Fruit fly (Drosophila melanogaster) whole organism, embryonic: ENCODE results near the gene CG7367.

Source experiments
- ATbp ChIP-seq: fragments of 200-800 bp; sonication (Bioruptor generic); optimal IDR thresholded peaks from 2 replicates; lab custom pipeline; 2017; ENCODE audit warnings: missing biosample characterization, mild to moderate bottlenecking, missing genetic modification characterization, missing genetic modification reagents
- Abd-B ChIP-seq: fragments of 200-800 bp; sonication (Bioruptor generic); optimal IDR thresholded peaks from 2 replicates; lab custom pipeline; 2018; ENCODE audit warnings: missing biosample characterization, mild to moderate bottlenecking, missing genetic modification characterization, moderate library complexity
- Adf1 ChIP-seq: fragments of 200-800 bp; sonication (Bioruptor generic); IDR thresholded peaks from 2 replicates; pipeline ENCODE4 v1.3.6; 2022; ENCODE audit warnings: missing biosample characterization, missing genetic modification characterization
- CG1233 ChIP-seq: fragments of 200-800 bp; sonication (Bioruptor generic); optimal IDR thresholded peaks from 4 replicates; lab custom pipeline; 2018; ENCODE audit warnings: missing biosample characterization, mild to moderate bottlenecking, missing genetic modification characterization
- CG12391 ChIP-seq: fragments of 200-800 bp; sonication (Bioruptor generic); optimal IDR thresholded peaks from 3 replicates; lab custom pipeline; 2018; ENCODE audit warnings: missing biosample characterization, mild to moderate bottlenecking, missing genetic modification characterization, moderate library complexity
- CG13296 ChIP-seq: fragments of 200-800 bp; sonication (Bioruptor generic); optimal IDR thresholded peaks from 3 replicates; lab custom pipeline; 2018; ENCODE audit warnings: missing biosample characterization, mild to moderate bottlenecking, missing genetic modification characterization
- CG14050 ChIP-seq: fragments of 200-800 bp; sonication (Bioruptor generic); IDR thresholded peaks from 3 replicates; pipeline ENCODE4 v1.3.6; 2022; ENCODE audit warnings: missing biosample characterization, missing genetic modification characterization
- CG14965 ChIP-seq: fragments of 200-800 bp; sonication (Bioruptor generic); optimal IDR thresholded peaks from 2 replicates; lab custom pipeline; 2016; ENCODE audit warnings: missing biosample characterization, missing genetic modification characterization, borderline replicate concordance
- CG15011 ChIP-seq: fragments of 200-800 bp; sonication (Bioruptor generic); optimal IDR thresholded peaks from 3 replicates; lab custom pipeline; 2018; ENCODE audit warnings: missing biosample characterization, mild to moderate bottlenecking, missing genetic modification characterization
- CG15479 ChIP-seq: fragments of 200-800 bp; sonication (Bioruptor generic); optimal IDR thresholded peaks from 3 replicates; lab custom pipeline; 2019; ENCODE audit warnings: missing biosample characterization, mild to moderate bottlenecking, missing genetic modification characterization, moderate library complexity
- CG1603 ChIP-seq: fragments of 200-800 bp; sonication (Bioruptor generic); optimal IDR thresholded peaks from 2 replicates; lab custom pipeline; 2019; ENCODE audit warnings: missing biosample characterization, mild to moderate bottlenecking, missing genetic modification characterization, moderate library complexity
- CG17328 ChIP-seq: fragments of 200-800 bp; sonication (Bioruptor generic); IDR thresholded peaks from 2 replicates; pipeline ENCODE4 v1.3.6; 2022; ENCODE audit warnings: missing biosample characterization, missing genetic modification characterization
- CG18011 ChIP-seq: fragments of 200-800 bp; sonication (Bioruptor generic); optimal IDR thresholded peaks from 2 replicates; lab custom pipeline; 2017; ENCODE audit warnings: missing biosample characterization, missing genetic modification characterization, mild to moderate bottlenecking, moderate library complexity, missing genotype
- CG30020 ChIP-seq: fragments of 200-800 bp; optimal IDR thresholded peaks from 2 replicates; lab custom pipeline; 2019; ENCODE audit warnings: missing biosample characterization, mild to moderate bottlenecking, missing genetic modification characterization, moderate library complexity
- CG30431 ChIP-seq: fragments of 200-800 bp; sonication (Bioruptor generic); optimal IDR thresholded peaks from 2 replicates; lab custom pipeline; 2017; ENCODE audit warnings: missing biosample characterization, missing genetic modification characterization
- CG33557 ChIP-seq: fragments of 200-800 bp; sonication (Bioruptor generic); optimal IDR thresholded peaks from 2 replicates; lab custom pipeline; 2019; ENCODE audit warnings: missing biosample characterization, mild to moderate bottlenecking, missing genetic modification characterization, moderate library complexity
- CG34376 ChIP-seq: fragments of 200-800 bp; sonication (Bioruptor generic); optimal IDR thresholded peaks from 2 replicates; lab custom pipeline; 2018; ENCODE audit warnings: missing biosample characterization, mild to moderate bottlenecking, missing genetic modification characterization
- CG3726 ChIP-seq: fragments of 200-800 bp; sonication (Bioruptor generic); IDR thresholded peaks from 3 replicates; pipeline ENCODE4, ENCODE4 v1.3.6; 2022; ENCODE audit warnings: missing biosample characterization, missing genetic modification characterization
- CG42726 ChIP-seq: fragments of 200-800 bp; sonication (Bioruptor generic); IDR thresholded peaks from 2 replicates; pipeline ENCODE4 v1.3.6; 2022; ENCODE audit warnings: missing biosample characterization, missing genetic modification characterization; ENCODE audit not compliant: partially characterized antibody
- CG4360 ChIP-seq: fragments of 200-800 bp; sonication (Bioruptor generic); IDR thresholded peaks from 2 replicates; pipeline ENCODE4 v1.3.6; 2022; ENCODE audit warnings: missing biosample characterization, missing genetic modification characterization
- CG5180 ChIP-seq: fragments of 200-800 bp; sonication (Bioruptor generic); optimal IDR thresholded peaks from 3 replicates; lab custom pipeline; 2017; ENCODE audit warnings: missing biosample characterization, missing genetic modification characterization, mild to moderate bottlenecking, moderate library complexity, missing genetic modification reagents
- CG6272 ChIP-seq: fragments of 200-800 bp; sonication (Bioruptor generic); IDR thresholded peaks from 2 replicates; pipeline ENCODE4 v1.3.6; 2022; ENCODE audit warnings: missing biosample characterization, missing genetic modification characterization
- CG7963 ChIP-seq: fragments of 200-800 bp; sonication (Bioruptor generic); IDR thresholded peaks from 3 replicates; pipeline ENCODE4 v1.3.6; 2022; ENCODE audit warnings: missing biosample characterization, missing genetic modification characterization; ENCODE audit not compliant: partially characterized antibody
- CTCF ChIP-seq: fragments of 200-800 bp; sonication (Bioruptor generic); optimal IDR thresholded peaks from 2 replicates; lab custom pipeline; 2017; ENCODE audit warnings: missing biosample characterization, mild to moderate bottlenecking, missing genetic modification characterization, moderate library complexity
- CrebB ChIP-seq: fragments of 200-800 bp; sonication (Bioruptor generic); optimal IDR thresholded peaks from 3 replicates; lab custom pipeline; 2018; ENCODE audit warnings: missing biosample characterization, mild to moderate bottlenecking, missing genetic modification characterization
- Dip3 ChIP-seq: fragments of 200-800 bp; sonication (Bioruptor generic); optimal IDR thresholded peaks from 3 replicates; lab custom pipeline; 2016; ENCODE audit warnings: missing biosample characterization, missing genetic modification characterization
- Fer3 ChIP-seq: fragments of 200-800 bp; sonication (Bioruptor generic); optimal IDR thresholded peaks from 2 replicates; lab custom pipeline; 2018; ENCODE audit warnings: missing biosample characterization, mild to moderate bottlenecking, missing genetic modification characterization, moderate library complexity
- Gsc ChIP-seq: fragments of 200-800 bp; sonication (Bioruptor generic); IDR thresholded peaks from 2 replicates; pipeline ENCODE4 v1.3.6; 2022; ENCODE audit warnings: missing biosample characterization, missing genetic modification characterization
- Hmx ChIP-seq: fragments of 200-800 bp; sonication (Bioruptor generic); optimal IDR thresholded peaks from 2 replicates; lab custom pipeline; 2016; ENCODE audit warnings: missing biosample characterization, missing genetic modification characterization
- Lpt ChIP-seq: fragments of >200 bp; optimal IDR thresholded peaks from 2 replicates; lab custom pipeline; 2018; ENCODE audit warnings: missing biosample characterization, missing genetic modification characterization
- MTF-1 ChIP-seq: fragments of 200-800 bp; sonication (Bioruptor generic); optimal IDR thresholded peaks from 2 replicates; lab custom pipeline; 2018; ENCODE audit warnings: missing biosample characterization, mild to moderate bottlenecking, missing genetic modification characterization, borderline replicate concordance
- NK7.1 ChIP-seq: fragments of 200-800 bp; sonication (Bioruptor generic); optimal IDR thresholded peaks from 3 replicates; lab custom pipeline; 2016; ENCODE audit warnings: missing biosample characterization, missing genetic modification characterization
- Side ChIP-seq: fragments of 200-800 bp; sonication (Bioruptor generic); optimal IDR thresholded peaks from 2 replicates; lab custom pipeline; 2016; ENCODE audit warnings: missing biosample characterization, missing genetic modification characterization
- Sry-δ ChIP-seq: fragments of 200-800 bp; sonication (Bioruptor generic); optimal IDR thresholded peaks from 2 replicates; lab custom pipeline; 2016; ENCODE audit warnings: missing biosample characterization, missing genetic modification characterization
- abd-A ChIP-seq: fragments of 200-800 bp; sonication (Bioruptor generic); optimal IDR thresholded peaks from 3 replicates; lab custom pipeline; 2019; ENCODE audit warnings: missing biosample characterization, mild to moderate bottlenecking, missing genetic modification characterization, moderate library complexity
- cas ChIP-seq: fragments of 200-800 bp; sonication (Bioruptor generic); IDR thresholded peaks from 2 replicates; pipeline ENCODE4 v1.3.6; 2022; ENCODE audit warnings: missing biosample characterization, missing genetic modification characterization
- da ChIP-seq: fragments of 200-800 bp; sonication (Bioruptor generic); optimal IDR thresholded peaks from 2 replicates; lab custom pipeline; 2016; ENCODE audit warnings: missing biosample characterization, missing genetic modification characterization
- danr ChIP-seq: fragments of 200-800 bp; sonication (Bioruptor generic); IDR thresholded peaks from 2 replicates; pipeline ENCODE4 v1.3.6; 2022; ENCODE audit warnings: missing biosample characterization, missing genetic modification characterization
- dmrt11E ChIP-seq: fragments of 200-800 bp; sonication (Bioruptor generic); optimal IDR thresholded peaks from 3 replicates; lab custom pipeline; 2018; ENCODE audit warnings: missing biosample characterization, mild to moderate bottlenecking, missing genetic modification characterization, moderate library complexity
- hth ChIP-seq: fragments of >200 bp; optimal IDR thresholded peaks from 2 replicates; lab custom pipeline; 2017; ENCODE audit warnings: inconsistent platforms
- inv ChIP-seq: fragments of 200-800 bp; sonication (Bioruptor generic); IDR thresholded peaks from 2 replicates; pipeline ENCODE4 v1.3.6; 2022; ENCODE audit warnings: missing biosample characterization, missing genetic modification characterization; ENCODE audit not compliant: partially characterized antibody
- pan ChIP-seq, 4 experiments: fragments of >200 bp in 3 of 4; fragments of 200-800 bp in 1 of 4; sonication (Bioruptor generic) in 1 of 4; optimal IDR thresholded peaks in 3 of 4; IDR thresholded peaks in 1 of 4; 2 replicates each; pipeline versions ENCODE4 v1.3.6 to Lab custom; 2017 to 2022; ENCODE audit warnings: missing biosample characterization in 2 of 4, missing genetic modification characterization in 2 of 4, mixed read lengths in 1 of 4
- sd ChIP-seq: fragments of 200-800 bp; sonication (Bioruptor generic); optimal IDR thresholded peaks from 3 replicates; lab custom pipeline; 2018; ENCODE audit warnings: missing biosample characterization, mild to moderate bottlenecking, missing genetic modification characterization, moderate library complexity
- slou ChIP-seq: fragments of 200-800 bp; sonication (Bioruptor generic); optimal IDR thresholded peaks from 3 replicates; lab custom pipeline; 2016; ENCODE audit warnings: missing biosample characterization, missing genetic modification characterization
- tap ChIP-seq: fragments of 200-800 bp; optimal IDR thresholded peaks from 3 replicates; lab custom pipeline; 2019; ENCODE audit warnings: missing biosample characterization, mild to moderate bottlenecking, missing genetic modification characterization, moderate library complexity
- wor ChIP-seq: fragments of 200-800 bp; sonication (Bioruptor generic); IDR thresholded peaks from 2 replicates; pipeline ENCODE4 v1.3.6; 2022; ENCODE audit warnings: missing biosample characterization, missing genetic modification characterization
- zfh2 ChIP-seq: fragments of 200-800 bp; sonication (Bioruptor generic); optimal IDR thresholded peaks from 2 replicates; lab custom pipeline; 2016; ENCODE audit warnings: missing biosample characterization, missing genetic modification characterization

The CG7367 gene

DNA sequence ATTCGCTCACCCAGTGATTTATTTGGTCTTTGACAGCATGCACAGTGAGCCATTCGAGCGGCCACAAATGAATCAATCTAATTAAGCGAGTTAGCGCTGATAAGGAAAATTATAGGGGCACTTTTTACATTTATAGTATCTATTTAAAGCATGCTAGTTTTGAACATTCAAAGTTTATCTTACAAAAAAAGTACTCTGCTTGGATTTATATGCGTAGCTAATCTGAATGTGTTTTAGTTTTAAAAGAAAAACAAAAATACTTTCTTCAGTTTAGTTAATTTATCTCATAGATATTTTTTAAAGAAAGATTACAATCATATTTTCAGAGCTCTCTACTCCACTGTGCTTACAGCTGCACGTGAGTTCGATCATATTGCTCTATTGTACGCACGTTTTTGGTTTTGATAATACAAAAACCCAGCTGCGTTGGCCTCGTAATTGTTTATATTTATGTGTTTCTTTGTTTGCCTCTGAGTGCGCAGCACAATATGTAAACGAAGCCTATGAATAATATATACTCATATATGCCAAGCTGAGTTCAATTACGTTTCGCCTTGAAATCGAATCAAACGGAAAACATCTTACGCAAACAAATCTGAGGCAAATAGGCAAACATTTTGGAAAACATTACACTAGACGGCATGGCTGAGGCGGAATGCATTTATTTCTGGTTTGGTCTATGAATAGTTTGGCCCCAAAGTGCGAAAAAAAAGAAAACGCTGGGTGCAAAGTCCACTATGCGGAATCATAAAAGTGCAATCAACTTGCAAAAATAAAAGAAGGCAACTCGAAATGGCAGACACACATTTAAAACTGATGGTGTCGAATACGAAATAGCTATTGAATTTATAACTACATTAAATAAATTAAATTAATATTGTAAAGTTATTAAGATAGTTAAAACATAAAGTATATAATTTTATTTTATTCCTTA is 37.6 kb downstream of the CG7367 start (continued):
- TF ChIP-seq danr (GFP tag; lab: Robert Waterston, UW) (peak; percentile 82), CG7963 (GFP tag; lab: Robert Waterston, UW) (no peak), slou (GFP tag; lab: Kevin White, UChicago) (peak; percentile 76), CG17328 (GFP tag; lab: Robert Waterston, UW) (peak; percentile 71), hth (no peak), MTF-1 (GFP tag; lab: Kevin White, UChicago) (no peak), sd (peak; percentile 68), Sry-δ (GFP tag; lab: Kevin White, UChicago) (peak; percentile 44), CG15479 (GFP tag; lab: Kevin White, UChicago) (no peak), Fer3 (tag; lab: Kevin White, UChicago) (peak; percentile 73), CG15011 (peak; percentile 86), Adf1 (peak; percentile 57), pan (optimal IDR thresholded peaks at IDR 0.05; lab: Kevin White, UChicago) (no peak), pan (GFP tag; optimal IDR thresholded peaks at IDR 0.05 in 1 of 2, IDR thresholded peaks at IDR 0.05 in 1 of 2) (peak in 1 of 2 experiments; percentile 87), tap (tag; lab: Kevin White, UChicago) (peak; percentile 72), CG5180 (GFP tag; lab: Kevin White, UChicago) (peak; percentile 82), CG42726 (no peak), Side (peak; percentile 82), ATbp (GFP tag; lab: Kevin White, UChicago) (peak; percentile 77), CG30020 (tag; lab: Kevin White, UChicago) (peak; percentile 58), Lpt (GFP tag; lab: Kevin White, UChicago) (no peak), NK7.1 (GFP tag; lab: Kevin White, UChicago) (peak; percentile 65), CG13296 (GFP tag; lab: Kevin White, UChicago) (peak; percentile 93), CTCF (GFP tag; lab: Kevin White, UChicago) (peak; percentile 48), CG4360 (no peak), CG34376 (peak; percentile 84), wor (GFP tag; lab: Robert Waterston, UW) (peak; percentile 65), CG33557 (peak; percentile 62), CG30431 (GFP tag; lab: Kevin White, UChicago) (peak; percentile 78), abd-A (peak; percentile 64), Gsc (GFP tag; lab: Robert Waterston, UW) (no peak), CG3726 (GFP tag; lab: Robert Waterston, UW) (peak; percentile 68; the same call in 1 of the 3 replicates), CG1233 (GFP tag; lab: Kevin White, UChicago) (peak; percentile 85), dmrt11E (tag; lab: Kevin White, UChicago) (peak; percentile 84), CG1603 (tag; lab: Kevin White, UChicago) (peak; percentile 65), Abd-B (GFP tag; lab: Kevin White, UChicago) (peak; percentile 90), zfh2 (GFP tag; lab: Kevin White, UChicago) (peak; percentile 71), Hmx (GFP tag; lab: Kevin White, UChicago) (peak; percentile 62), inv (no peak; the same call in 1 of the 2 replicates), CG14050 (GFP tag; lab: Robert Waterston, UW) (peak; percentile 69), da (GFP tag; lab: Kevin White, UChicago) (peak; percentile 30), CG14965 (no peak), CG6272 (GFP tag; lab: Robert Waterston, UW) (peak; percentile 59; the same call in 1 of the 2 replicates), Dip3 (GFP tag; lab: Kevin White, UChicago) (peak; percentile 66), CG18011 (GFP tag; lab: Kevin White, UChicago) (peak; percentile 60), cas (0 out of 2 replicates have a peak, but pooled peaks have one; percentile 27), CrebB (peak; percentile 17), CG12391 (tag; lab: Kevin White, UChicago) (peak; percentile 88)
